Fruit fly (Drosophila melanogaster): Measurements from ENCODE around the gene nAChRbeta2.

- TF ChIP-seq Awh (GFP tag; IDR thresholded peaks at IDR 0.05) (no peak), Neu2 (GFP tag; optimal IDR thresholded peaks at IDR 0.05; ENCODE audit: borderline replicate concordance) (no peak), H2.0 (GFP tag; IDR thresholded peaks at IDR 0.05) (no peak), CG18764 (GFP tag; optimal IDR thresholded peaks at IDR 0.05) (no peak), Chrac-16 (GFP tag; optimal IDR thresholded peaks at IDR 0.05) (no peak), cato (GFP tag; optimal IDR thresholded peaks at IDR 0.05; ENCODE audit: borderline replicate concordance) (no peak), Sin3A (optimal IDR thresholded peaks at IDR 0.05) (no peak), Camta (GFP tag; optimal IDR thresholded peaks at IDR 0.05) (no peak), da (GFP tag; optimal IDR thresholded peaks at IDR 0.05) (no peak), CG3407 (GFP tag; optimal IDR thresholded peaks at IDR 0.05) (no peak), wdn (GFP tag; IDR thresholded peaks at IDR 0.05) (no peak), CG7786 (GFP tag; optimal IDR thresholded peaks at IDR 0.05) (no peak), CG10654 (GFP tag; optimal IDR thresholded peaks at IDR 0.05) (no peak)
These were observed 45.8 kb downstream of the nAChRbeta2 start, which contains the start of gene CG31128 for dm6 chr3R:24469097-24469496.
